Worm (Caenorhabditis elegans) whole organism, L4/young adult: ENCODE results near the gene let-756.

Experiments
- W03F9.2 ChIP-seq: fragments of 150-350 bp; optimal IDR thresholded peaks from 2 replicates; lab custom pipeline; 2014; ENCODE audit warnings: missing biosample characterization, missing genetic modification characterization
- dao-5 ChIP-seq: sonication (generic microtip); optimal IDR thresholded peaks from 2 replicates; lab custom pipeline; 2016; ENCODE audit warnings: missing genotype, missing genetic modification characterization, moderate library complexity, missing compliant biosample characterization

DNA sequence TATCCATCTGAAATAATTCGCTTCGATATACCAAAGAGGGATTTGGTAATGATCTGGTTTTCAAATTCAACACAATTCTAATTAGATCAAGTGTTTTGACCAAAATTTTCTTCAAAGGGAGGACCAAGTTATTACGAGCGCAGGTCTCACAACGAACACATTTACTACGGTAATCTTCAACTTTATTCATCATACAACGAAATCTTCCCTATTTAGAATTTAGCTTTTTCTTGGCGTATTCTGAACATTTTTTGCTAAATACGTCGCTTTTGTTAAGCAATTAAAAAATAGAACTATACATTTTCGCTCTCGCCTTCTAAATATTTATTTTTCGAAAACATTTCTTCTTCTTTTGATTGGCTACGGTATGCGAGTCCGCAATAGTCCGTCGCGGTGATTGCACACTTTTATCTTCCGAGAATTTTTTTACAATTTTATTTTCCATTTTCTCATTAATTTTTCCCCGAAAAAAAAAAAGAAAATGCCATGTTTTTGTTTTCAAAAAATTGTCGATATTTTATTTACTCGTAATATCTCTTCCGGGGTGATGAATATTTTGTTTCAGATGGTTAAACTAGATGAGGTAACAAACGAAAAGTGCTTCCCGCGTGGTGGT lies 23.8 kb upstream of the let-756 start, which contains the start of gene let-716:
- TF ChIP-seq W03F9.2 (tag; lab: Kevin White, UChicago): no peak
- TF ChIP-seq dao-5: no peak
